Worm (Caenorhabditis elegans) whole organism, mixed stage, embryonic: ENCODE results near the gene erd-2.2.
A peak's percentile ranks its signal among the peaks of the same experiment; 100 is the strongest.

Source experiments
- M03D4.4 ChIP-seq: sonication (generic microtip); optimal IDR thresholded peaks from 2 replicates; lab custom pipeline; 2017; ENCODE audit warnings: mild to moderate bottlenecking, missing genetic modification characterization, missing compliant biosample characterization
- bed-3 ChIP-seq: fragments of 200-800 bp; sonication (Bioruptor generic); optimal IDR thresholded peaks from 3 replicates; lab custom pipeline; 2018; ENCODE audit warnings: mild to moderate bottlenecking, missing genetic modification characterization, moderate library complexity, missing compliant biosample characterization
- blmp-1 ChIP-seq: fragments of 150-350 bp; optimal IDR thresholded peaks from 2 replicates; lab custom pipeline; 2014; ENCODE audit warnings: missing biosample characterization, missing genetic modification characterization
- ceh-39 ChIP-seq: fragments of 150-350 bp; optimal IDR thresholded peaks from 2 replicates; lab custom pipeline; 2014; ENCODE audit warnings: missing biosample characterization, missing genetic modification characterization
- ceh-43 ChIP-seq: fragments of 200-800 bp; sonication (Bioruptor generic); optimal IDR thresholded peaks from 2 replicates; lab custom pipeline; 2018; ENCODE audit warnings: mild to moderate bottlenecking, missing genetic modification characterization, moderate library complexity, missing compliant biosample characterization
- ceh-83 ChIP-seq: fragments of 200-800 bp; sonication (Bioruptor generic); optimal IDR thresholded peaks from 2 replicates; lab custom pipeline; 2018; ENCODE audit warnings: mild to moderate bottlenecking, missing genetic modification characterization, missing compliant biosample characterization
- ces-1 ChIP-seq: fragments of 150-350 bp; optimal IDR thresholded peaks from 2 replicates; lab custom pipeline; 2014; ENCODE audit warnings: missing biosample characterization, missing genetic modification reagents, missing genetic modification characterization
- drap-1 ChIP-seq: fragments of 200-800 bp; sonication (Bioruptor generic); optimal IDR thresholded peaks from 3 replicates; lab custom pipeline; 2018; ENCODE audit warnings: mild to moderate bottlenecking, missing genetic modification characterization, missing compliant biosample characterization
- elt-1 ChIP-seq: sonication (generic microtip); optimal IDR thresholded peaks from 2 replicates; lab custom pipeline; 2017; ENCODE audit warnings: missing genetic modification characterization, mild to moderate bottlenecking, missing compliant biosample characterization, antibody characterized with exemption, moderate library complexity, borderline replicate concordance; ENCODE audit not compliant: insufficient read depth
- elt-3 ChIP-seq: fragments of 150-350 bp; optimal IDR thresholded peaks from 2 replicates; lab custom pipeline; 2014; ENCODE audit warnings: missing biosample characterization, missing genetic modification characterization
- flh-1 ChIP-seq: fragments of 200-800 bp; sonication (Bioruptor generic); optimal IDR thresholded peaks from 2 replicates; lab custom pipeline; 2018; ENCODE audit warnings: mild to moderate bottlenecking, missing genetic modification characterization, moderate library complexity, missing compliant biosample characterization
- ham-2 ChIP-seq: fragments of 200-800 bp; sonication (Bioruptor generic); optimal IDR thresholded peaks from 2 replicates; lab custom pipeline; 2018; ENCODE audit warnings: mild to moderate bottlenecking, missing genetic modification characterization, missing compliant biosample characterization
- hlh-1 ChIP-seq: fragments of 150-350 bp; optimal IDR thresholded peaks from 2 replicates; lab custom pipeline; 2014; ENCODE audit warnings: missing biosample characterization, missing genetic modification reagents, missing genetic modification characterization
- lsy-2 ChIP-seq: fragments of 150-350 bp; optimal IDR thresholded peaks from 2 replicates; lab custom pipeline; 2014; ENCODE audit warnings: missing biosample characterization, missing genetic modification characterization
- mab-5 ChIP-seq: fragments of 150-350 bp; optimal IDR thresholded peaks from 2 replicates; lab custom pipeline; 2014; ENCODE audit warnings: missing biosample characterization, missing genetic modification characterization
- mep-1 ChIP-seq: fragments of 150-350 bp; optimal IDR thresholded peaks from 2 replicates; lab custom pipeline; 2017; ENCODE audit warnings: missing biosample characterization, missing genetic modification reagents, missing genetic modification characterization, inconsistent platforms
- mls-2 ChIP-seq: sonication (generic microtip); optimal IDR thresholded peaks from 2 replicates; lab custom pipeline; 2016; ENCODE audit warnings: mild to moderate bottlenecking, missing genetic modification characterization, moderate library complexity, missing compliant biosample characterization
- nhr-12 ChIP-seq: fragments of 150-350 bp; optimal IDR thresholded peaks from 2 replicates; lab custom pipeline; 2014; ENCODE audit warnings: missing biosample characterization, missing genetic modification characterization
- nhr-2 ChIP-seq: fragments of 150-350 bp; optimal IDR thresholded peaks from 2 replicates; lab custom pipeline; 2014; ENCODE audit warnings: missing biosample characterization, missing genetic modification characterization
- nhr-28 ChIP-seq: fragments of 150-350 bp; optimal IDR thresholded peaks from 2 replicates; lab custom pipeline; 2014; ENCODE audit warnings: missing biosample characterization, missing genetic modification characterization
- nhr-76 ChIP-seq: sonication (generic microtip); optimal IDR thresholded peaks from 2 replicates; lab custom pipeline; 2017; ENCODE audit warnings: missing biosample characterization, missing genetic modification characterization
- pha-4 ChIP-seq: fragments of 150-350 bp; optimal IDR thresholded peaks from 2 replicates; lab custom pipeline; 2018; ENCODE audit warnings: missing biosample characterization, missing genetic modification reagents, missing genetic modification characterization
- sem-2 ChIP-seq: fragments of 200-800 bp; sonication (Bioruptor generic); optimal IDR thresholded peaks from 2 replicates; lab custom pipeline; 2018; ENCODE audit warnings: mild to moderate bottlenecking, missing genetic modification characterization, missing compliant biosample characterization
- snpc-4 ChIP-seq: fragments of 150-350 bp; optimal IDR thresholded peaks from 2 replicates; lab custom pipeline; 2014; ENCODE audit warnings: missing biosample characterization, missing genetic modification characterization
- sptf-1 ChIP-seq: sonication (generic microtip); optimal IDR thresholded peaks from 2 replicates; lab custom pipeline; 2017; ENCODE audit warnings: mild to moderate bottlenecking, missing genetic modification characterization, moderate library complexity, missing compliant biosample characterization
- tbx-8 ChIP-seq: fragments of 200-800 bp; sonication (Bioruptor generic); optimal IDR thresholded peaks from 2 replicates; lab custom pipeline; 2018; ENCODE audit warnings: mild to moderate bottlenecking, missing genetic modification characterization, moderate library complexity, missing compliant biosample characterization
- unc-120 ChIP-seq: sonication (generic microtip); optimal IDR thresholded peaks from 2 replicates; lab custom pipeline; 2017; ENCODE audit warnings: missing genetic modification characterization, missing compliant biosample characterization; ENCODE audit not compliant: poor library complexity, severe bottlenecking
- unc-39 ChIP-seq: fragments of 150-350 bp; optimal IDR thresholded peaks from 2 replicates; lab custom pipeline; 2014; ENCODE audit warnings: missing biosample characterization, missing genetic modification characterization
- unc-62 ChIP-seq: fragments of 150-350 bp; optimal IDR thresholded peaks from 2 replicates; lab custom pipeline; 2014; ENCODE audit warnings: missing biosample characterization, missing genetic modification reagents, missing genetic modification characterization
- zip-8 ChIP-seq: fragments of 150-350 bp; optimal IDR thresholded peaks from 2 replicates; lab custom pipeline; 2014; ENCODE audit warnings: missing biosample characterization, missing genetic modification characterization
- ztf-11 ChIP-seq: fragments of 150-350 bp; optimal IDR thresholded peaks from 2 replicates; lab custom pipeline; 2014; ENCODE audit warnings: missing biosample characterization, missing genetic modification characterization

The erd-2.2 gene

ce11 chrIII:5874664-5875417, 32.0 kb upstream of the erd-2.2 start:
- TF ChIP-seq flh-1 (GFP tag; lab: Kevin White, UChicago) (no peak), snpc-4 (tag; lab: Kevin White, UChicago) (no peak), ceh-83 (no peak), tbx-8 (GFP tag; lab: Kevin White, UChicago) (no peak), unc-39 (no peak), drap-1 (GFP tag; lab: Kevin White, UChicago) (no peak), unc-62 (GFP tag; lab: Kevin White, UChicago) (no peak), nhr-28 (tag; lab: Kevin White, UChicago) (no peak), mep-1 (tag; lab: Kevin White, UChicago) (no peak), nhr-2 (tag; lab: Kevin White, UChicago) (no peak), ces-1 (GFP tag; lab: Kevin White, UChicago) (no peak), mab-5 (tag; lab: Kevin White, UChicago) (no peak), nhr-12 (no peak), blmp-1 (tag; lab: Kevin White, UChicago) (no peak), M03D4.4 (tag; lab: Kevin White, UChicago) (no peak), elt-3 (tag; lab: Kevin White, UChicago) (no peak)

DNA sequence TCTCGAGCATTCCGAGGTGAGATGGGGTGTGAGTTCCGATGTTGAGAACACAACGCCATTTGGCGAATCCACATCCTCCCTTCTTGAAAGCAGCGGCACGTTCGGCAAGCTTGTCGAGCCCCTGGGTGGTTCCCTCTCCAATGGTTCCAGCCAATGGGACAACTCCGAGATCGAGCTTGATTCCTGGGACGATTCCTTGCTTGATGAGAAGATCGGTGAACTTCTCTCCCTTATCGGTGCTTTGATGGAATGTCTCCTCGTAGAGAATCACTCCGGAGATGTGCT, 31.5 kb upstream of the erd-2.2 start:
- TF ChIP-seq nhr-2 (tag; lab: Kevin White, UChicago): no peak
- no peak for TF ChIP-seq drap-1 (GFP tag; lab: Kevin White, UChicago)
- no peak for TF ChIP-seq mep-1 (tag; lab: Kevin White, UChicago)
- TF ChIP-seq nhr-76 (tag; lab: Kevin White, UChicago): no peak
- no peak for TF ChIP-seq tbx-8 (GFP tag; lab: Kevin White, UChicago)
- TF ChIP-seq ceh-43 (GFP tag; lab: Kevin White, UChicago): no peak
- TF ChIP-seq nhr-28 (tag; lab: Kevin White, UChicago): no peak
- no peak for TF ChIP-seq ceh-39 (tag; lab: Kevin White, UChicago)
- no peak for TF ChIP-seq ham-2
- no peak for TF ChIP-seq zip-8 (tag; lab: Kevin White, UChicago)
- TF ChIP-seq pha-4: no peak
- no peak for TF ChIP-seq M03D4.4 (tag; lab: Kevin White, UChicago)
- TF ChIP-seq sem-2 (GFP tag; lab: Kevin White, UChicago): no peak
- no peak for TF ChIP-seq mls-2 (tag; lab: Kevin White, UChicago)
- TF ChIP-seq hlh-1: no peak
- TF ChIP-seq bed-3 (GFP tag; lab: Kevin White, UChicago): no peak
- no peak for TF ChIP-seq sptf-1 (tag; lab: Kevin White, UChicago)
- TF ChIP-seq nhr-12: no peak
- no peak for TF ChIP-seq unc-120 (tag; lab: Kevin White, UChicago)

DNA sequence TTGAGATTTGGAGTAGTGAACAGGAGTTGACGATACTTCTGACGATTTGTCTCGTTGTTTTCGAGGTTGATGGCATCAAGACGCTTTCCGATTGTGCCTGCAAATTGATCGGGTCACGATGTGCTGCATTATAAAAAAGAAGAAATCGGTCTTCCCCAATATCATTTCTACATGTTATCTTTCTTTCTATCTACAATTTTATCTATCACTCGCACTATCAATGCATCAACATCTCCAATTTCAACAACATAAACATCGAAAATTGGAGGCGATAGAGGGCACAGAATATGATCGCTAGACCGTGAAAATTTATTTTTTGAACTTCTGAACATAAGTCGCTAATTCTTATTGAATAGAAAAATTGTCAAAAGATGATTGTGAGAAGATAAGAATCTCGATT, 31.1 kb upstream of the erd-2.2 start:
- peak; percentile 35 for TF ChIP-seq elt-1
- TF ChIP-seq blmp-1 (tag; lab: Kevin White, UChicago): no peak

ce11 chrIII:5876140-5876675, 30.6 kb upstream of the erd-2.2 start, which contains the start of gene aldo-2:
Gene aldo-2, minus strand, starts transcription at chrIII:5876625.
- TF ChIP-seq M03D4.4 (tag; lab: Kevin White, UChicago): no peak
- no peak for TF ChIP-seq snpc-4 (tag; lab: Kevin White, UChicago)
- TF ChIP-seq unc-120 (tag; lab: Kevin White, UChicago): no peak
- no peak for TF ChIP-seq nhr-28 (tag; lab: Kevin White, UChicago)
- no peak for TF ChIP-seq ztf-11
- no peak for TF ChIP-seq bed-3 (GFP tag; lab: Kevin White, UChicago)
- no peak for TF ChIP-seq sptf-1 (tag; lab: Kevin White, UChicago)
- TF ChIP-seq ces-1 (GFP tag; lab: Kevin White, UChicago): no peak
- TF ChIP-seq elt-1: no peak
- TF ChIP-seq nhr-2 (tag; lab: Kevin White, UChicago): no peak
- no peak for TF ChIP-seq flh-1 (GFP tag; lab: Kevin White, UChicago)
- no peak for TF ChIP-seq mep-1 (tag; lab: Kevin White, UChicago)
- no peak for TF ChIP-seq ceh-83
- no peak for TF ChIP-seq ceh-43 (GFP tag; lab: Kevin White, UChicago)
- no peak for TF ChIP-seq sem-2 (GFP tag; lab: Kevin White, UChicago)
- no peak for TF ChIP-seq ceh-39 (tag; lab: Kevin White, UChicago)
- no peak for TF ChIP-seq lsy-2 (tag; lab: Kevin White, UChicago)
- no peak for TF ChIP-seq mab-5 (tag; lab: Kevin White, UChicago)
- no peak for TF ChIP-seq nhr-12
